Worm (Caenorhabditis elegans) whole organism, mixed stage, embryonic: ENCODE results near the gene Y17G9B.4.
A peak's percentile ranks its signal among the peaks of the same experiment; 100 is the strongest.

Experiments
- M03D4.4 ChIP-seq: sonication (generic microtip); optimal IDR thresholded peaks from 2 replicates; lab custom pipeline; 2017; ENCODE audit warnings: mild to moderate bottlenecking, missing genetic modification characterization, missing compliant biosample characterization
- bed-3 ChIP-seq: fragments of 200-800 bp; sonication (Bioruptor generic); optimal IDR thresholded peaks from 3 replicates; lab custom pipeline; 2018; ENCODE audit warnings: mild to moderate bottlenecking, missing genetic modification characterization, moderate library complexity, missing compliant biosample characterization
- blmp-1 ChIP-seq: fragments of 150-350 bp; optimal IDR thresholded peaks from 2 replicates; lab custom pipeline; 2014; ENCODE audit warnings: missing biosample characterization, missing genetic modification characterization
- ceh-39 ChIP-seq: fragments of 150-350 bp; optimal IDR thresholded peaks from 2 replicates; lab custom pipeline; 2014; ENCODE audit warnings: missing biosample characterization, missing genetic modification characterization
- ceh-43 ChIP-seq: fragments of 200-800 bp; sonication (Bioruptor generic); optimal IDR thresholded peaks from 2 replicates; lab custom pipeline; 2018; ENCODE audit warnings: mild to moderate bottlenecking, missing genetic modification characterization, moderate library complexity, missing compliant biosample characterization
- ceh-83 ChIP-seq: fragments of 200-800 bp; sonication (Bioruptor generic); optimal IDR thresholded peaks from 2 replicates; lab custom pipeline; 2018; ENCODE audit warnings: mild to moderate bottlenecking, missing genetic modification characterization, missing compliant biosample characterization
- ces-1 ChIP-seq: fragments of 150-350 bp; optimal IDR thresholded peaks from 2 replicates; lab custom pipeline; 2014; ENCODE audit warnings: missing biosample characterization, missing genetic modification reagents, missing genetic modification characterization
- cnd-1 ChIP-seq: fragments of 200-800 bp; sonication (Bioruptor generic); optimal IDR thresholded peaks from 2 replicates; lab custom pipeline; 2018; ENCODE audit warnings: mild to moderate bottlenecking, missing genetic modification characterization, missing compliant biosample characterization
- drap-1 ChIP-seq: fragments of 200-800 bp; sonication (Bioruptor generic); optimal IDR thresholded peaks from 3 replicates; lab custom pipeline; 2018; ENCODE audit warnings: mild to moderate bottlenecking, missing genetic modification characterization, missing compliant biosample characterization
- elt-3 ChIP-seq: fragments of 150-350 bp; optimal IDR thresholded peaks from 2 replicates; lab custom pipeline; 2014; ENCODE audit warnings: missing biosample characterization, missing genetic modification characterization
- flh-1 ChIP-seq: fragments of 200-800 bp; sonication (Bioruptor generic); optimal IDR thresholded peaks from 2 replicates; lab custom pipeline; 2018; ENCODE audit warnings: mild to moderate bottlenecking, missing genetic modification characterization, moderate library complexity, missing compliant biosample characterization
- ham-2 ChIP-seq: fragments of 200-800 bp; sonication (Bioruptor generic); optimal IDR thresholded peaks from 2 replicates; lab custom pipeline; 2018; ENCODE audit warnings: mild to moderate bottlenecking, missing genetic modification characterization, missing compliant biosample characterization
- hlh-1 ChIP-seq: fragments of 150-350 bp; optimal IDR thresholded peaks from 2 replicates; lab custom pipeline; 2014; ENCODE audit warnings: missing biosample characterization, missing genetic modification reagents, missing genetic modification characterization
- lin-13 ChIP-seq: fragments of 150-350 bp; optimal IDR thresholded peaks from 2 replicates; lab custom pipeline; 2014; ENCODE audit warnings: missing biosample characterization, missing genetic modification characterization
- lin-32 ChIP-seq: fragments of 200-800 bp; sonication (Bioruptor generic); optimal IDR thresholded peaks from 2 replicates; lab custom pipeline; 2018; ENCODE audit warnings: mild to moderate bottlenecking, missing genetic modification characterization, missing compliant biosample characterization
- lsy-2 ChIP-seq: fragments of 150-350 bp; optimal IDR thresholded peaks from 2 replicates; lab custom pipeline; 2014; ENCODE audit warnings: missing biosample characterization, missing genetic modification characterization
- mab-5 ChIP-seq: fragments of 150-350 bp; optimal IDR thresholded peaks from 2 replicates; lab custom pipeline; 2014; ENCODE audit warnings: missing biosample characterization, missing genetic modification characterization
- mep-1 ChIP-seq: fragments of 150-350 bp; optimal IDR thresholded peaks from 2 replicates; lab custom pipeline; 2017; ENCODE audit warnings: missing biosample characterization, missing genetic modification reagents, missing genetic modification characterization, inconsistent platforms
- mls-2 ChIP-seq: sonication (generic microtip); optimal IDR thresholded peaks from 2 replicates; lab custom pipeline; 2016; ENCODE audit warnings: mild to moderate bottlenecking, missing genetic modification characterization, moderate library complexity, missing compliant biosample characterization
- nhr-12 ChIP-seq: fragments of 150-350 bp; optimal IDR thresholded peaks from 2 replicates; lab custom pipeline; 2014; ENCODE audit warnings: missing biosample characterization, missing genetic modification characterization
- nhr-2 ChIP-seq: fragments of 150-350 bp; optimal IDR thresholded peaks from 2 replicates; lab custom pipeline; 2014; ENCODE audit warnings: missing biosample characterization, missing genetic modification characterization
- nhr-237 ChIP-seq: fragments of 150-350 bp; optimal IDR thresholded peaks from 2 replicates; lab custom pipeline; 2014; ENCODE audit warnings: missing biosample characterization, missing genetic modification characterization
- nhr-28 ChIP-seq: fragments of 150-350 bp; optimal IDR thresholded peaks from 2 replicates; lab custom pipeline; 2014; ENCODE audit warnings: missing biosample characterization, missing genetic modification characterization
- nhr-76 ChIP-seq: sonication (generic microtip); optimal IDR thresholded peaks from 2 replicates; lab custom pipeline; 2017; ENCODE audit warnings: missing biosample characterization, missing genetic modification characterization
- sem-2 ChIP-seq: fragments of 200-800 bp; sonication (Bioruptor generic); optimal IDR thresholded peaks from 2 replicates; lab custom pipeline; 2018; ENCODE audit warnings: mild to moderate bottlenecking, missing genetic modification characterization, missing compliant biosample characterization
- sptf-1 ChIP-seq: sonication (generic microtip); optimal IDR thresholded peaks from 2 replicates; lab custom pipeline; 2017; ENCODE audit warnings: mild to moderate bottlenecking, missing genetic modification characterization, moderate library complexity, missing compliant biosample characterization
- tbx-8 ChIP-seq: fragments of 200-800 bp; sonication (Bioruptor generic); optimal IDR thresholded peaks from 2 replicates; lab custom pipeline; 2018; ENCODE audit warnings: mild to moderate bottlenecking, missing genetic modification characterization, moderate library complexity, missing compliant biosample characterization
- unc-120 ChIP-seq: sonication (generic microtip); optimal IDR thresholded peaks from 2 replicates; lab custom pipeline; 2017; ENCODE audit warnings: missing genetic modification characterization, missing compliant biosample characterization; ENCODE audit not compliant: poor library complexity, severe bottlenecking
- unc-39 ChIP-seq: fragments of 150-350 bp; optimal IDR thresholded peaks from 2 replicates; lab custom pipeline; 2014; ENCODE audit warnings: missing biosample characterization, missing genetic modification characterization
- unc-62 ChIP-seq: fragments of 150-350 bp; optimal IDR thresholded peaks from 2 replicates; lab custom pipeline; 2014; ENCODE audit warnings: missing biosample characterization, missing genetic modification reagents, missing genetic modification characterization
- ztf-11 ChIP-seq: fragments of 150-350 bp; optimal IDR thresholded peaks from 2 replicates; lab custom pipeline; 2014; ENCODE audit warnings: missing biosample characterization, missing genetic modification characterization

Gene Y17G9B.4

ce11 chrIV:4771792-4772191, 19.9 kb downstream of the Y17G9B.4 start, which contains the start of gene R11E3.2:
TSS of gene R11E3.2 (plus strand) at chrIV:4772092.
- TF ChIP-seq unc-120, result no peak

- TF ChIP-seq bed-3 (GFP tag; lab: Kevin White, UChicago), result no peak
- TF ChIP-seq nhr-12 (tag; lab: Kevin White, UChicago), result no peak
- TF ChIP-seq ham-2 (GFP tag; lab: Kevin White, UChicago), result no peak
- no peak for TF ChIP-seq ces-1
- no peak for TF ChIP-seq nhr-28 (tag; lab: Kevin White, UChicago)
- no peak for TF ChIP-seq hlh-1 (tag; lab: Kevin White, UChicago)
- TF ChIP-seq unc-39 (tag; lab: Kevin White, UChicago), result no peak
- no peak for TF ChIP-seq lin-32 (GFP tag; lab: Kevin White, UChicago)
- no peak for TF ChIP-seq sem-2 (GFP tag; lab: Kevin White, UChicago)
- no peak for TF ChIP-seq blmp-1
- no peak for TF ChIP-seq ceh-43 (GFP tag; lab: Kevin White, UChicago)
- TF ChIP-seq drap-1 (GFP tag; lab: Kevin White, UChicago), result no peak
- TF ChIP-seq elt-3, result no peak
- TF ChIP-seq ceh-39 (tag; lab: Kevin White, UChicago), result no peak
- TF ChIP-seq ztf-11, result no peak
Observed at ce11 chrIV:4776001-4776400, 24.1 kb downstream of the Y17G9B.4 start, which contains the start of gene R11E3.19. TSS of gene R11E3.19 (minus strand) at chrIV:4776101.

- TF ChIP-seq lin-13 (no peak), ceh-39 (tag; lab: Kevin White, UChicago) (no peak), mep-1 (tag; lab: Kevin White, UChicago) (no peak), unc-62 (GFP tag; lab: Kevin White, UChicago) (no peak), unc-120 (no peak)
- TF ChIP-seq, all 35 proteins: peak for 0
Observed at ce11 chrIV:4776501-4776900, 24.6 kb downstream of the Y17G9B.4 start.

ce11 chrIV:4780129-4780528, 28.2 kb downstream of the Y17G9B.4 start, which contains the start of gene set-15:
TSS of gene set-15 (minus strand) at chrIV:4780229.
- TF ChIP-seq flh-1 (GFP tag; lab: Kevin White, UChicago) (no peak), unc-39 (tag; lab: Kevin White, UChicago) (no peak), mls-2 (tag; lab: Kevin White, UChicago) (no peak), ces-1 (no peak), blmp-1 (no peak), nhr-237 (tag; lab: Kevin White, UChicago) (no peak), cnd-1 (tag; lab: Kevin White, UChicago) (no peak), lin-13 (no peak), M03D4.4 (no peak), ceh-43 (GFP tag; lab: Kevin White, UChicago) (no peak), lsy-2 (tag; lab: Kevin White, UChicago) (no peak), nhr-28 (tag; lab: Kevin White, UChicago) (no peak), ham-2 (GFP tag; lab: Kevin White, UChicago) (no peak), unc-120 (no peak)

- TF ChIP-seq ztf-11, result peak; percentile 19
- TF ChIP-seq sptf-1, result peak; percentile 55
- peak; percentile 75 for TF ChIP-seq nhr-2 (tag; lab: Kevin White, UChicago)
- TF ChIP-seq drap-1 (GFP tag; lab: Kevin White, UChicago), result no peak
- no peak for TF ChIP-seq tbx-8
- TF ChIP-seq mab-5 (tag; lab: Kevin White, UChicago), result no peak
- TF ChIP-seq ham-2 (GFP tag; lab: Kevin White, UChicago), result no peak
- TF ChIP-seq mep-1 (tag; lab: Kevin White, UChicago), result no peak
- no peak for TF ChIP-seq flh-1 (GFP tag; lab: Kevin White, UChicago)
- TF ChIP-seq blmp-1, result no peak
- TF ChIP-seq mls-2 (tag; lab: Kevin White, UChicago), result peak; percentile 36
- TF ChIP-seq nhr-76 (tag; lab: Kevin White, UChicago), result no peak
- peak; percentile 57 for TF ChIP-seq unc-120
- TF ChIP-seq nhr-237 (tag; lab: Kevin White, UChicago), result no peak
- TF ChIP-seq hlh-1 (tag; lab: Kevin White, UChicago), result peak; percentile 73
- no peak for TF ChIP-seq ceh-83 (GFP tag; lab: Kevin White, UChicago)
- no peak for TF ChIP-seq lin-32 (GFP tag; lab: Kevin White, UChicago)
- TF ChIP-seq cnd-1 (tag; lab: Kevin White, UChicago), result peak; percentile 42
Observed at ce11 chrIV:4781123-4781522, 29.2 kb downstream of the Y17G9B.4 start.
